Worm (Caenorhabditis elegans): Measurements from ENCODE around the gene K02F6.7.
A peak's percentile ranks its signal among the peaks of the same experiment; 100 is the strongest.

K02F6.7 gene

DNA sequence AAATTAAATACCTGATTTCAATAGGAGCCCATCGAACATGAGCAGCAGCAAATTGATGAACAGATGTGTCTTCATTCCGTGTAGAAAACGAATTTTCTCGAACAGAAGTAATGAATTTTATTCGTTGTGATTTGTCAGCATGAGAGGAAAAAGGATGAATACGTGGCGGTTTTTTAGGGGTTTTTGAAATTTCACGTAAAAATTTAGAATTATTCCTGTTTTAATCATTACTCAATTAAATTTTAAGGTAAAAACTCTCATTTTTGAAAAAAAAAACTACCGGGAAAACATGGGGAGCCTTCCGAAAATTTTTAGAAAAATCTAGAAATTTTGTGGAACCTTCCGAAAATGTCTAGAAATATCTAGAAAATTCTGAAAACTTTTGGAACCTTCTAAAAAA is at the start of gene K02F6.7:
Gene K02F6.7 (minus strand): TSS at position 101 of the 400 bp plus-strand sequence.
- TF ChIP-seq nhr-12 (tag; optimal IDR thresholded peaks at IDR 0.05) (no peak), nhr-11 (tag; optimal IDR thresholded peaks at IDR 0.05) (no peak), nhr-77 (tag; optimal IDR thresholded peaks at IDR 0.05) (no peak), lin-13 (GFP tag; optimal IDR thresholded peaks at IDR 0.05) (no peak), fos-1 (tag; optimal IDR thresholded peaks at IDR 0.05) (no peak), R02D3.7 (tag; optimal IDR thresholded peaks at IDR 0.05) (no peak), Y55F3AM.14 (GFP tag; optimal IDR thresholded peaks at IDR 0.05) (no peak), unc-39 (tag; optimal IDR thresholded peaks at IDR 0.05) (no peak), lsy-2 (tag; optimal IDR thresholded peaks at IDR 0.05) (no peak), gmeb-1 (tag; optimal IDR thresholded peaks at IDR 0.05) (no peak), nhr-23 (tag; optimal IDR thresholded peaks at IDR 0.05) (no peak), lin-39 (tag; optimal IDR thresholded peaks at IDR 0.05) (no peak), ama-1 (optimal IDR thresholded peaks at IDR 0.05) (no peak), crh-2 (tag; optimal IDR thresholded peaks at IDR 0.05) (no peak), aly-2 (tag; optimal IDR thresholded peaks at IDR 0.05) (no peak), mab-5 (tag; optimal IDR thresholded peaks at IDR 0.05) (no peak)

- TF ChIP-seq sma-3 (GFP tag; optimal IDR thresholded peaks at IDR 0.05): no peak
- no peak for TF ChIP-seq aly-2 (tag; optimal IDR thresholded peaks at IDR 0.05)
- TF ChIP-seq gmeb-1 (tag; optimal IDR thresholded peaks at IDR 0.05): peak; percentile 3
- TF ChIP-seq ama-1 (optimal IDR thresholded peaks at IDR 0.05): no peak
- peak; percentile 89 for TF ChIP-seq fos-1 (tag; optimal IDR thresholded peaks at IDR 0.05)
- no peak for TF ChIP-seq dmd-4 (tag; optimal IDR thresholded peaks at IDR 0.05)
- peak; percentile 42 for TF ChIP-seq sma-9 (GFP tag; optimal IDR thresholded peaks at IDR 0.05)
- TF ChIP-seq sma-9 (tag; optimal IDR thresholded peaks at IDR 0.05): no peak
- peak; percentile 47 for TF ChIP-seq crh-2 (tag; optimal IDR thresholded peaks at IDR 0.05)
- no peak for TF ChIP-seq nhr-129 (tag; optimal IDR thresholded peaks at IDR 0.05)
Measured at ce11 chrII:2586861-2587554, 49.4 kb upstream of the K02F6.7 start, which contains the start of the genes F33H12.7 and sri-39. Gene F33H12.7, minus strand, starts transcription at chrII:2586911. Gene sri-39, plus strand, starts transcription at chrII:2587504.

DNA sequence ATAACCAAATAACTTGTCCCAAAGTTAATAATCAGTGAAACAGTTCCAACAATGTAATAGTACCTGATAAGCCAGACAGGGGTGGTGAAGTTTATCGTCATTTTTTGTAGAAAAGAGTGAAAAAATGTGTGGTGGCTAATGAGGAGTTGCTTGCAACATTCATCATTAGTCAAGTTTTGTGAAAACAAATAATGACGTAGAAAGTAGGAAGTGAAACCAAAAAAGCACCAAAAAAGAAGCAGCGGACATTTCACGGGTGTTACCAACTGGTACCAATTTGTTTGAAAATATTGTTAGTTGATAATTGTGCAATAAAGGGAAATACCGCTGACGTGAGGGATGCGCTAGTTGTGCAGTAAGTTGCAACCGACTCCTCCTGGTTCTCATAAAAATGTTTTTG is 47.8 kb upstream of the K02F6.7 start, which contains the start of gene sri-36:
Gene sri-36 (minus strand): TSS at position 101 of the 400 bp plus-strand sequence.
- TF ChIP-seq R02D3.7 (tag; optimal IDR thresholded peaks at IDR 0.05) (no peak), sem-4 (tag; optimal IDR thresholded peaks at IDR 0.05) (no peak), lin-11 (tag; optimal IDR thresholded peaks at IDR 0.05) (no peak), mbf-1 (tag; optimal IDR thresholded peaks at IDR 0.05) (no peak), F13H6.1 (tag; optimal IDR thresholded peaks at IDR 0.05) (no peak), zag-1 (tag; optimal IDR thresholded peaks at IDR 0.05) (no peak), nhr-25 (tag; optimal IDR thresholded peaks at IDR 0.05) (no peak), nhr-129 (tag; optimal IDR thresholded peaks at IDR 0.05) (no peak), snpc-4 (tag; optimal IDR thresholded peaks at IDR 0.05) (no peak), alr-1 (tag; optimal IDR thresholded peaks at IDR 0.05) (no peak), unc-55 (GFP tag; optimal IDR thresholded peaks at IDR 0.05) (no peak), ama-1 (optimal IDR thresholded peaks at IDR 0.05) (no peak), nhr-77 (tag; optimal IDR thresholded peaks at IDR 0.05) (no peak), ceh-82 (tag; optimal IDR thresholded peaks at IDR 0.05) (no peak), nhr-21 (tag; optimal IDR thresholded peaks at IDR 0.05) (no peak), ceh-16 (tag; optimal IDR thresholded peaks at IDR 0.05) (no peak), sma-9 (GFP tag; optimal IDR thresholded peaks at IDR 0.05) (no peak), sma-9 (tag; optimal IDR thresholded peaks at IDR 0.05) (no peak), unc-62 (GFP tag; optimal IDR thresholded peaks at IDR 0.05) (no peak), Y55F3AM.14 (GFP tag; optimal IDR thresholded peaks at IDR 0.05) (no peak), ztf-11 (tag; optimal IDR thresholded peaks at IDR 0.05) (no peak)

- TF ChIP-seq egl-27 (tag; optimal IDR thresholded peaks at IDR 0.05) (no peak), sma-3 (GFP tag; optimal IDR thresholded peaks at IDR 0.05) (no peak), dmd-4 (tag; optimal IDR thresholded peaks at IDR 0.05) (no peak), gmeb-1 (tag; optimal IDR thresholded peaks at IDR 0.05) (no peak), nhr-10 (tag; optimal IDR thresholded peaks at IDR 0.05) (no peak), alr-1 (tag; optimal IDR thresholded peaks at IDR 0.05) (no peak), nhr-129 (tag; optimal IDR thresholded peaks at IDR 0.05) (no peak), ztf-1 (GFP tag; conservative IDR thresholded peaks at IDR 0.05) (no peak), nhr-25 (tag; optimal IDR thresholded peaks at IDR 0.05) (no peak), snpc-4 (tag; optimal IDR thresholded peaks at IDR 0.05) (no peak), fos-1 (tag; optimal IDR thresholded peaks at IDR 0.05) (no peak), lin-39 (tag; optimal IDR thresholded peaks at IDR 0.05) (no peak), C34F6.9 (tag; optimal IDR thresholded peaks at IDR 0.05) (no peak), nhr-77 (tag; optimal IDR thresholded peaks at IDR 0.05) (no peak), crh-2 (tag; optimal IDR thresholded peaks at IDR 0.05) (no peak), nhr-237 (tag; optimal IDR thresholded peaks at IDR 0.05) (no peak)
Measured at ce11 chrII:2583044-2583443, 45.4 kb upstream of the K02F6.7 start, which contains the start of gene sri-74. Gene sri-74, minus strand, starts transcription at chrII:2583144.
